Fruit fly (Drosophila melanogaster) ovary, adult (tissue): ENCODE results near the gene CG42327.

Experiments used
- CG17801 ChIP-seq: fragments of 200-800 bp; optimal IDR thresholded peaks from 2 replicates; lab custom pipeline; 2019; ENCODE audit warnings: missing biosample characterization, mild to moderate bottlenecking, missing genetic modification characterization, moderate library complexity; ENCODE audit not compliant: partially characterized antibody

Gene CG42327

dm6 chr3R:11691747-11692146, 35.8 kb downstream of the CG42327 start, which contains the start of gene CG18765:
Gene CG18765, minus strand, starts transcription at chr3R:11691799.
- TF ChIP-seq CG17801 (GFP tag; lab: Kevin White, UChicago), result no peak

- no peak for TF ChIP-seq CG17801 (GFP tag; lab: Kevin White, UChicago)
These were observed 36.6 kb downstream of the CG42327 start for dm6 chr3R:11692504-11692903.

dm6 chr3R:11694311-11695305, 38.7 kb downstream of the CG42327 start, which contains the start of gene Fer3:
Gene Fer3, minus strand, starts transcription at chr3R:11694311.
- TF ChIP-seq CG17801 (GFP tag; lab: Kevin White, UChicago), result no peak

dm6 chr3R:11696209-11696608, 40.3 kb downstream of the CG42327 start, which contains the start of gene CG14717:
Gene CG14717, plus strand, starts transcription at chr3R:11696509.
- TF ChIP-seq CG17801 (GFP tag; lab: Kevin White, UChicago), result no peak

dm6 chr3R:11700314-11700713, 44.4 kb downstream of the CG42327 start, which contains the start of gene CG14718:
Gene CG14718, plus strand, starts transcription at chr3R:11700614.
- TF ChIP-seq CG17801 (GFP tag; lab: Kevin White, UChicago), result no peak

- no peak for TF ChIP-seq CG17801 (GFP tag; lab: Kevin White, UChicago)
These were observed 47.8 kb downstream of the CG42327 start, which contains the start of gene I-t for dm6 chr3R:11703730-11704129. Gene I-t, plus strand, starts transcription at chr3R:11704030.

- TF ChIP-seq CG17801 (GFP tag; lab: Kevin White, UChicago), result no peak
These were observed 55.4 kb downstream of the CG42327 start, which contains the start of gene CG14720 for dm6 chr3R:11711376-11711775. Gene CG14720, plus strand, starts transcription at chr3R:11711676.

- TF ChIP-seq CG17801 (GFP tag; lab: Kevin White, UChicago), result no peak
These were observed 65.6 kb downstream of the CG42327 start, which contains the start of gene CG12594 for dm6 chr3R:11721593-11721992. Gene CG12594, plus strand, starts transcription at chr3R:11721734.
